Worm (Caenorhabditis elegans): ENCODE data around the gene arrd-12.

- TF ChIP-seq ama-1 (optimal IDR thresholded peaks at IDR 0.05) (no peak), flt-1 (GFP tag; IDR thresholded peaks at IDR 0.05) (no peak), ceh-36 (tag; optimal IDR thresholded peaks at IDR 0.05) (no peak), hmbx-1 (tag; optimal IDR thresholded peaks at IDR 0.05) (no peak), F13C5.2 (tag; optimal IDR thresholded peaks at IDR 0.05) (no peak), hnd-1 (tag; optimal IDR thresholded peaks at IDR 0.05) (no peak), sea-1 (GFP tag; conservative IDR thresholded peaks at IDR 0.05) (no peak)
Measured at ce11 chrII:13725793-13726192, 40.3 kb upstream of the arrd-12 start, which contains the start of the genes Y54G9A.7 and bub-3.
